Worm (Caenorhabditis elegans) whole organism, mixed stage, embryonic: ENCODE results near the gene H02F09.2.

ENCODE experiments used
- bed-3 ChIP-seq: fragments of 200-800 bp; sonication (Bioruptor generic); optimal IDR thresholded peaks from 3 replicates; lab custom pipeline; 2018; ENCODE audit warnings: mild to moderate bottlenecking, missing genetic modification characterization, moderate library complexity, missing compliant biosample characterization
- ceh-39 ChIP-seq: fragments of 150-350 bp; optimal IDR thresholded peaks from 2 replicates; lab custom pipeline; 2014; ENCODE audit warnings: missing biosample characterization, missing genetic modification characterization
- ces-1 ChIP-seq: fragments of 150-350 bp; optimal IDR thresholded peaks from 2 replicates; lab custom pipeline; 2014; ENCODE audit warnings: missing biosample characterization, missing genetic modification reagents, missing genetic modification characterization
- elt-1 ChIP-seq: sonication (generic microtip); optimal IDR thresholded peaks from 2 replicates; lab custom pipeline; 2017; ENCODE audit warnings: missing genetic modification characterization, mild to moderate bottlenecking, missing compliant biosample characterization, antibody characterized with exemption, moderate library complexity, borderline replicate concordance; ENCODE audit not compliant: insufficient read depth
- elt-3 ChIP-seq: fragments of 150-350 bp; optimal IDR thresholded peaks from 2 replicates; lab custom pipeline; 2014; ENCODE audit warnings: missing biosample characterization, missing genetic modification characterization
- flh-1 ChIP-seq: fragments of 200-800 bp; sonication (Bioruptor generic); optimal IDR thresholded peaks from 2 replicates; lab custom pipeline; 2018; ENCODE audit warnings: mild to moderate bottlenecking, missing genetic modification characterization, moderate library complexity, missing compliant biosample characterization
- mab-5 ChIP-seq: fragments of 150-350 bp; optimal IDR thresholded peaks from 2 replicates; lab custom pipeline; 2014; ENCODE audit warnings: missing biosample characterization, missing genetic modification characterization
- mep-1 ChIP-seq: fragments of 150-350 bp; optimal IDR thresholded peaks from 2 replicates; lab custom pipeline; 2017; ENCODE audit warnings: missing biosample characterization, missing genetic modification reagents, missing genetic modification characterization, inconsistent platforms
- nhr-2 ChIP-seq: fragments of 150-350 bp; optimal IDR thresholded peaks from 2 replicates; lab custom pipeline; 2014; ENCODE audit warnings: missing biosample characterization, missing genetic modification characterization
- nhr-76 ChIP-seq: sonication (generic microtip); optimal IDR thresholded peaks from 2 replicates; lab custom pipeline; 2017; ENCODE audit warnings: missing biosample characterization, missing genetic modification characterization
- snpc-4 ChIP-seq: fragments of 150-350 bp; optimal IDR thresholded peaks from 2 replicates; lab custom pipeline; 2014; ENCODE audit warnings: missing biosample characterization, missing genetic modification characterization
- unc-39 ChIP-seq: fragments of 150-350 bp; optimal IDR thresholded peaks from 2 replicates; lab custom pipeline; 2014; ENCODE audit warnings: missing biosample characterization, missing genetic modification characterization
- unc-62 ChIP-seq: fragments of 150-350 bp; optimal IDR thresholded peaks from 2 replicates; lab custom pipeline; 2014; ENCODE audit warnings: missing biosample characterization, missing genetic modification reagents, missing genetic modification characterization

DNA sequence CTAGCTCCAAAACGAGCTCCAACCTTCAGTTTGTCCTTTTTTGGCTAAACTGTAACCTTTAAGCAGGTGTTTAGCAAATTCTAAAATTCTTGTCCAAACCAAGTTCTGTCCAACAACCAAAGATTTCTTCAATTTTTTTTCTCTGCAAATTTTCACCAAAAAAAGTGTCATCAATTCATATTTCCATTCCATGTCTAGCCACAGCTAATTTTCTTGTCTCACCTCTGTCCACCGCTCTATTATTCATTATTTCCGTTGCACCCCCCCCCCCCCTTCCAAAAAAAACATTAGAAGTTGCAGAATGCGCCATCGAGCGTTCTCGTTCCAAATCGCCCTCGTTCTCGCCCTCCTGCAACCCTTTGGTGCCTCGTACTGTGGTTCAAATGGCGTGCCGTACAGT, 4.3 kb downstream of the H02F09.2 start, which contains the start of gene wrt-9:
- TF ChIP-seq ces-1 (GFP tag; lab: Kevin White, UChicago) = no peak
- no peak for TF ChIP-seq mab-5 (tag; lab: Kevin White, UChicago)
- TF ChIP-seq flh-1 = no peak
- no peak for TF ChIP-seq snpc-4
- TF ChIP-seq nhr-76 (tag; lab: Kevin White, UChicago) = no peak
- no peak for TF ChIP-seq unc-39 (tag; lab: Kevin White, UChicago)
- no peak for TF ChIP-seq ceh-39 (tag; lab: Kevin White, UChicago)
- no peak for TF ChIP-seq elt-1 (tag; lab: Kevin White, UChicago)
- TF ChIP-seq mep-1 (tag; lab: Kevin White, UChicago) = no peak
- no peak for TF ChIP-seq elt-3 (tag; lab: Kevin White, UChicago)
- TF ChIP-seq nhr-2 (tag; lab: Kevin White, UChicago) = no peak
- TF ChIP-seq unc-62 = no peak
- no peak for TF ChIP-seq bed-3 (GFP tag; lab: Kevin White, UChicago)
